Fruit fly (Drosophila melanogaster) whole organism, pupa: Measurements from ENCODE around the gene CG11700.

Experiments
- CG15710 ChIP-seq: fragments of 200-800 bp; sonication (Bioruptor generic); optimal IDR thresholded peaks from 2 replicates; lab custom pipeline; 2018; ENCODE audit warnings: missing biosample characterization, mild to moderate bottlenecking, missing genetic modification characterization, moderate library complexity
- Pif1A ChIP-seq: fragments of 200-800 bp; sonication (Bioruptor generic); optimal IDR thresholded peaks from 3 replicates; lab custom pipeline; 2016; ENCODE audit warnings: missing biosample characterization, missing genetic modification characterization
- Snoo ChIP-seq: fragments of 200-800 bp; sonication (Bioruptor generic); optimal IDR thresholded peaks from 3 replicates; lab custom pipeline; 2017; ENCODE audit warnings: missing biosample characterization, mild to moderate bottlenecking, missing genetic modification characterization, inconsistent platforms
- fd96Ca ChIP-seq: fragments of 200-800 bp; sonication (Bioruptor generic); IDR thresholded peaks from 3 replicates; pipeline ENCODE4 v1.3.6; 2022; ENCODE audit warnings: missing biosample characterization, missing genetic modification characterization
- gl ChIP-seq: fragments of 200-800 bp; sonication (Bioruptor generic); optimal IDR thresholded peaks from 2 replicates; lab custom pipeline; 2018; ENCODE audit warnings: missing biosample characterization, mild to moderate bottlenecking, missing genetic modification characterization

DNA sequence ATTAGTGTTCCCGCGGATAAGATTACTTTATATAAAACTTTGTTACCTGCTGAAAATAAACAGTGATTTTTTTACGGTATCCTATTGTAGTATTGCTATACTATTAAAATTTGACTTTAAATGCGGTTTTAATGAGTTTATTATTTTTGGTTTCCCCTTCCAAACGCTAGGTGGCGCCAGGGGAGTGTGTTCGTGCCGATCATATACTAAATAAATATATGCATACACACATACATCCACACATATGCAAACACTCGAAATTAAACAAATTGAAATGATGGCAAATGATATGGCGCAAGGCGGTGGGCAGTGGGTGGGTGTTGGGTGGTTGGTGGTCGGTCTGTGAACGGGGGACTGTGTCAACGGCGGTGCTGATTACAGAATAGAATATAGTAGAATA is 29.7 kb downstream of the CG11700 start:
- TF ChIP-seq gl = no peak
- no peak for TF ChIP-seq Pif1A
- TF ChIP-seq CG15710 (tag; lab: Kevin White, UChicago) = no peak
- no peak for TF ChIP-seq Snoo (tag; lab: Kevin White, UChicago)
- no peak for TF ChIP-seq fd96Ca (GFP tag; lab: Robert Waterston, UW)
